Fruit fly (Drosophila melanogaster) whole organism, embryonic: ENCODE data around the gene Cpsf100.

ENCODE experiments used
- ATbp ChIP-seq: fragments of 200-800 bp; sonication (Bioruptor generic); optimal IDR thresholded peaks from 2 replicates; lab custom pipeline; 2017; ENCODE audit warnings: missing biosample characterization, mild to moderate bottlenecking, missing genetic modification characterization, missing genetic modification reagents
- Abd-B ChIP-seq: fragments of 200-800 bp; sonication (Bioruptor generic); optimal IDR thresholded peaks from 2 replicates; lab custom pipeline; 2018; ENCODE audit warnings: missing biosample characterization, mild to moderate bottlenecking, missing genetic modification characterization, moderate library complexity
- Asciz ChIP-seq: fragments of 200-800 bp; sonication (Bioruptor generic); optimal IDR thresholded peaks from 2 replicates; lab custom pipeline; 2017; ENCODE audit warnings: missing biosample characterization, mild to moderate bottlenecking, missing genetic modification characterization, missing genetic modification reagents
- C15 ChIP-seq: fragments of 200-800 bp; sonication (Bioruptor generic); IDR thresholded peaks from 3 replicates; pipeline ENCODE4 v1.3.6; 2022; ENCODE audit warnings: missing biosample characterization, missing genetic modification characterization
- CG10147 ChIP-seq: fragments of 200-800 bp; sonication (Bioruptor generic); optimal IDR thresholded peaks from 2 replicates; lab custom pipeline; 2019; ENCODE audit warnings: missing biosample characterization, mild to moderate bottlenecking, missing genetic modification characterization, moderate library complexity
- CG1024 ChIP-seq: fragments of 200-800 bp; sonication (Bioruptor generic); IDR thresholded peaks from 2 replicates; pipeline ENCODE4 v1.3.6; 2022; ENCODE audit warnings: missing biosample characterization, missing genetic modification characterization
- CG10274 ChIP-seq: fragments of 200-800 bp; sonication (Bioruptor generic); optimal IDR thresholded peaks from 3 replicates; lab custom pipeline; 2017; ENCODE audit warnings: missing biosample characterization, mild to moderate bottlenecking, missing genetic modification characterization
- CG10979 ChIP-seq: fragments of 200-800 bp; sonication (Bioruptor generic); optimal IDR thresholded peaks from 2 replicates; lab custom pipeline; 2018; ENCODE audit warnings: missing biosample characterization, mild to moderate bottlenecking, missing genetic modification characterization, moderate library complexity
- CG12071 ChIP-seq: fragments of 200-800 bp; sonication (Bioruptor generic); optimal IDR thresholded peaks from 3 replicates; lab custom pipeline; 2018; ENCODE audit warnings: missing biosample characterization, mild to moderate bottlenecking, missing genetic modification characterization
- CG12299 ChIP-seq: fragments of 200-800 bp; sonication (Bioruptor generic); optimal IDR thresholded peaks from 2 replicates; lab custom pipeline; 2018; ENCODE audit warnings: missing biosample characterization, mild to moderate bottlenecking, missing genetic modification characterization
- CG15514 ChIP-seq: fragments of 200-800 bp; sonication (Bioruptor generic); optimal IDR thresholded peaks from 3 replicates; lab custom pipeline; 2017; ENCODE audit warnings: missing biosample characterization, missing genetic modification characterization, mild to moderate bottlenecking, moderate library complexity, missing genetic modification reagents
- CG3065 ChIP-seq: fragments of 200-800 bp; sonication (Bioruptor generic); optimal IDR thresholded peaks from 2 replicates; lab custom pipeline; 2016; ENCODE audit warnings: missing biosample characterization, missing genetic modification characterization
- CG32772 ChIP-seq: fragments of 200-800 bp; sonication (Bioruptor generic); IDR thresholded peaks from 2 replicates; pipeline ENCODE4 v1.3.6; 2022; ENCODE audit warnings: missing biosample characterization, missing genetic modification characterization
- CG4360 ChIP-seq: fragments of 200-800 bp; sonication (Bioruptor generic); IDR thresholded peaks from 2 replicates; pipeline ENCODE4 v1.3.6; 2022; ENCODE audit warnings: missing biosample characterization, missing genetic modification characterization
- CG4707 ChIP-seq: fragments of 200-800 bp; sonication (Bioruptor generic); optimal IDR thresholded peaks from 2 replicates; lab custom pipeline; 2018; ENCODE audit warnings: missing biosample characterization, mild to moderate bottlenecking, missing genetic modification characterization, moderate library complexity
- CG6254 ChIP-seq: fragments of 200-800 bp; sonication (Bioruptor generic); optimal IDR thresholded peaks from 3 replicates; lab custom pipeline; 2017; ENCODE audit warnings: mild to moderate bottlenecking, missing biosample characterization, missing genetic modification reagents, missing genetic modification characterization
- CG6689 ChIP-seq: fragments of 200-800 bp; sonication (Bioruptor generic); IDR thresholded peaks from 2 replicates; pipeline ENCODE4 v1.3.6; 2022; ENCODE audit warnings: missing biosample characterization, missing genetic modification characterization
- CG9437 ChIP-seq: fragments of 200-800 bp; sonication (Bioruptor generic); optimal IDR thresholded peaks from 2 replicates; lab custom pipeline; 2018; ENCODE audit warnings: missing biosample characterization, mild to moderate bottlenecking, missing genetic modification characterization
- CHES-1-like ChIP-seq: fragments of 200-800 bp; sonication (Bioruptor generic); optimal IDR thresholded peaks from 2 replicates; lab custom pipeline; 2016; ENCODE audit warnings: missing biosample characterization, missing genetic modification characterization
- Camta ChIP-seq: fragments of 200-800 bp; sonication (Bioruptor generic); optimal IDR thresholded peaks from 2 replicates; lab custom pipeline; 2016; ENCODE audit warnings: missing biosample characterization, missing genetic modification characterization
- Chrac-16 ChIP-seq: fragments of 200-800 bp; sonication (Bioruptor generic); optimal IDR thresholded peaks from 3 replicates; lab custom pipeline; 2016; ENCODE audit warnings: missing biosample characterization, missing genetic modification characterization
- Deaf1 ChIP-seq: fragments of 200-800 bp; optimal IDR thresholded peaks from 3 replicates; lab custom pipeline; 2019; ENCODE audit warnings: missing biosample characterization, mild to moderate bottlenecking, missing genetic modification characterization, moderate library complexity
- Ets97D ChIP-seq: fragments of 200-800 bp; sonication (Bioruptor generic); optimal IDR thresholded peaks from 3 replicates; lab custom pipeline; 2016; ENCODE audit warnings: missing biosample characterization, missing genetic modification characterization
- H2.0 ChIP-seq: fragments of 200-800 bp; sonication (Bioruptor generic); IDR thresholded peaks from 2 replicates; pipeline ENCODE4 v1.3.6; 2022; ENCODE audit warnings: missing biosample characterization, missing genetic modification characterization
- Hand ChIP-seq: fragments of 200-800 bp; sonication (Bioruptor generic); optimal IDR thresholded peaks from 2 replicates; lab custom pipeline; 2017; ENCODE audit warnings: mild to moderate bottlenecking, missing biosample characterization, missing genetic modification reagents, missing genetic modification characterization
- Hr3 ChIP-seq: fragments of 200-800 bp; sonication (Bioruptor generic); optimal IDR thresholded peaks from 3 replicates; lab custom pipeline; 2016; ENCODE audit warnings: missing biosample characterization, missing genetic modification characterization
- Hr39 ChIP-seq: fragments of >200 bp; optimal IDR thresholded peaks from 2 replicates; lab custom pipeline; 2017
- Hr78 ChIP-seq, 2 experiments: fragments of 200-800 bp in 1 of 2; fragments of >200 bp in 1 of 2; sonication (Bioruptor generic) in 1 of 2; optimal IDR thresholded peaks; 2 replicates each; lab custom pipeline; 2017 to 2019; ENCODE audit warnings: missing biosample characterization in 2 of 2, missing genetic modification characterization in 2 of 2, mild to moderate bottlenecking in 1 of 2, moderate library complexity in 1 of 2
- Lim3 ChIP-seq: fragments of 200-800 bp; sonication (Bioruptor generic); IDR thresholded peaks from 2 replicates; pipeline ENCODE4 v1.3.6; 2022; ENCODE audit warnings: missing biosample characterization, missing genetic modification characterization
- Neu2 ChIP-seq: fragments of 200-800 bp; sonication (Bioruptor generic); optimal IDR thresholded peaks from 3 replicates; lab custom pipeline; 2016; ENCODE audit warnings: missing biosample characterization, missing genetic modification characterization, borderline replicate concordance
- NfI ChIP-seq: fragments of 200-800 bp; sonication (Bioruptor generic); optimal IDR thresholded peaks from 3 replicates; lab custom pipeline; 2018; ENCODE audit warnings: missing biosample characterization, mild to moderate bottlenecking, missing genetic modification characterization, moderate library complexity
- Pdp1 ChIP-seq, 2 experiments: fragments of 200-800 bp; sonication (Bioruptor generic); optimal IDR thresholded peaks; 3 replicates each; lab custom pipeline; 2016; ENCODE audit warnings: missing biosample characterization in 2 of 2, missing genetic modification characterization in 2 of 2, mild to moderate bottlenecking in 1 of 2, moderate library complexity in 1 of 2
- ac ChIP-seq: fragments of 200-800 bp; sonication (Bioruptor generic); optimal IDR thresholded peaks from 3 replicates; lab custom pipeline; 2017; ENCODE audit warnings: missing biosample characterization, mild to moderate bottlenecking, missing genetic modification characterization
- cas ChIP-seq: fragments of 200-800 bp; sonication (Bioruptor generic); IDR thresholded peaks from 2 replicates; pipeline ENCODE4 v1.3.6; 2022; ENCODE audit warnings: missing biosample characterization, missing genetic modification characterization
- cato ChIP-seq: fragments of 200-800 bp; sonication (Bioruptor generic); optimal IDR thresholded peaks from 2 replicates; lab custom pipeline; 2016; ENCODE audit warnings: missing biosample characterization, missing genetic modification characterization, borderline replicate concordance
- chn ChIP-seq: fragments of 200-800 bp; sonication (Bioruptor generic); optimal IDR thresholded peaks from 2 replicates; lab custom pipeline; 2016; ENCODE audit warnings: missing biosample characterization, missing genetic modification characterization
- croc ChIP-seq: fragments of 200-800 bp; sonication (Bioruptor generic); conservative IDR thresholded peaks from 3 replicates; pipeline ENCODE4 v1.3.6; 2022; ENCODE audit warnings: missing biosample characterization, missing genetic modification characterization
- fd64A ChIP-seq: fragments of 200-800 bp; sonication (Bioruptor generic); optimal IDR thresholded peaks from 3 replicates; lab custom pipeline; 2018; ENCODE audit warnings: missing biosample characterization, mild to moderate bottlenecking, missing genetic modification characterization
- gt ChIP-seq: fragments of 200-800 bp; sonication (Bioruptor generic); IDR thresholded peaks from 2 replicates; pipeline ENCODE4 v1.3.6; 2022; ENCODE audit warnings: missing biosample characterization, missing genetic modification characterization
- kni ChIP-seq: fragments of 200-800 bp; sonication (Bioruptor generic); optimal IDR thresholded peaks from 3 replicates; lab custom pipeline; 2017; ENCODE audit warnings: mild to moderate bottlenecking, missing biosample characterization, missing genetic modification reagents, missing genetic modification characterization
- otp ChIP-seq: fragments of 200-800 bp; sonication (Bioruptor generic); IDR thresholded peaks from 3 replicates; pipeline ENCODE4, ENCODE4 v1.3.6; 2022; ENCODE audit warnings: missing biosample characterization, missing genetic modification characterization
- pita ChIP-seq: fragments of 200-800 bp; sonication (Bioruptor generic); optimal IDR thresholded peaks from 2 replicates; lab custom pipeline; 2017; ENCODE audit warnings: missing biosample characterization, mild to moderate bottlenecking, missing genetic modification characterization
- run ChIP-seq: fragments of 200-800 bp; sonication (Bioruptor generic); optimal IDR thresholded peaks from 3 replicates; lab custom pipeline; 2018; ENCODE audit warnings: missing biosample characterization, mild to moderate bottlenecking, missing genetic modification characterization
- schlank ChIP-seq: fragments of 200-800 bp; sonication (Bioruptor generic); optimal IDR thresholded peaks from 2 replicates; lab custom pipeline; 2018; ENCODE audit warnings: missing biosample characterization, mild to moderate bottlenecking, missing genetic modification characterization
- sens-2 ChIP-seq: fragments of 200-800 bp; sonication (Bioruptor generic); IDR thresholded peaks from 2 replicates; pipeline ENCODE4 v1.3.6; 2022; ENCODE audit warnings: missing biosample characterization, missing genetic modification characterization
- sima ChIP-seq: fragments of 200-800 bp; sonication (Bioruptor generic); optimal IDR thresholded peaks from 2 replicates; lab custom pipeline; 2016; ENCODE audit warnings: missing biosample characterization, missing genetic modification characterization
- wek ChIP-seq: fragments of 200-800 bp; sonication (Bioruptor generic); optimal IDR thresholded peaks from 3 replicates; lab custom pipeline; 2018; ENCODE audit warnings: missing biosample characterization, mild to moderate bottlenecking, missing genetic modification characterization, moderate library complexity
- z ChIP-seq: fragments of 200-800 bp; sonication (Bioruptor generic); IDR thresholded peaks from 3 replicates; pipeline ENCODE4 v1.3.6; 2022; ENCODE audit warnings: missing biosample characterization, missing genetic modification characterization

Cpsf100 gene

DNA sequence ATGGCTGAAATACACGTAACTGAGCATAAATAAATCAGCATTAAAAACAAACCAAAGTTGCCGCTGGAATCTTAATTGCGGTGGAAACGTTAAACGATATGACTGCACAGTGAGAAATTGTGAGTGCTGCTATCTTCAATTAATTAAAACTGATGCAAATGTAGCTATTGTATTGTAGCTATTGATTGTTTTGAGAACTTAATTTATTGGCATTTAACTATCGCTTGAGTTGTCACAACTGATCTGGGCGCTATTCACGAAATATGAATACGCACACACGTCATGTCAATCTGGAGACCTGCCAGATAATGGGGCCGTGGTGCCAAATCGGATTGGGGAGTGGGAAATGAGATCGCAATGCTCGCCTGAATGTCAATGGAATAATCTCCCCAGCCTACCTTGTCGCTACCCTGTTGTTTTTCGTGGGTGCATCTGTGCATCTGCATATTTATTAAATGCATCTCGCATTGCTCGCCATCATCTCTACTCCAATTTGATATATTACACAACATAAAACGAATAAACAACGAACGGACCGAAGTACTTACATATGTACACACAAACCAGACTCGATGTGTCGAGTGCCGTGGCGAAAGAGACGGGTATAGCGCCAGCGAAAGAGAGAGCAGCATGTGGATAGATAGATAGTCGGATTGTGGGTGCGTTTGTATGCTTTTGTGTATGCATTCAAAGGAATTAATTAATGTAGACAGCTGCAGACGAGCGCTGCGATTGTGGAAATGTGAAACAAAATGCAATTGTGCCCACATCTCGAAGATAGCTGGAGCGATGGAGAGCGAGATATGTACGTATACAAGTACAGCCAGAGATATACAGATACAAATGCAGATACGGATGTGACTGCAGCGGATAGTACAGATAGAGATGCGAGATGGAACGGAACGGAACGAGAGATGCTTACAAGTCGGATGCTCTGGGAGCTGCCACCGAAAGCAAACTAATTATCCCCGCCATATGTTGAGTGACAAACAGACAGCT, 49.4 kb downstream of the Cpsf100 start (continued):
- peak; percentile 56 for TF ChIP-seq Asciz (GFP tag; lab: Kevin White, UChicago)
- TF ChIP-seq CG10274 (GFP tag; lab: Kevin White, UChicago), result no peak
- TF ChIP-seq Pdp1 (GFP tag; optimal IDR thresholded peaks at IDR 0.05; lab: Kevin White, UChicago), result peak in 1 of 2 experiments; percentile 89
- no peak for TF ChIP-seq Hr39 (lab: Kevin White, UChicago)
- no peak for TF ChIP-seq CG1024
- TF ChIP-seq Chrac-16, result no peak
- no peak for TF ChIP-seq Hr3
- no peak for TF ChIP-seq Hand (GFP tag; lab: Kevin White, UChicago)
- TF ChIP-seq CG3065 (GFP tag; lab: Kevin White, UChicago), result no peak
- TF ChIP-seq pita (GFP tag; lab: Kevin White, UChicago), result no peak
- no peak for TF ChIP-seq gt
- no peak for TF ChIP-seq CG12299
- TF ChIP-seq schlank (tag; lab: Kevin White, UChicago), result no peak
- no peak for TF ChIP-seq Lim3 (GFP tag; lab: Robert Waterston, UW)
- peak; percentile 45 for TF ChIP-seq CG12071
- TF ChIP-seq cas (GFP tag; lab: Robert Waterston, UW), result no peak
- TF ChIP-seq CG6254 (GFP tag; lab: Kevin White, UChicago), result peak; percentile 42
- TF ChIP-seq CG9437, result no peak
- TF ChIP-seq ATbp (GFP tag; lab: Kevin White, UChicago), result peak; percentile 70
- TF ChIP-seq H2.0 (GFP tag; lab: Robert Waterston, UW), result no peak
- TF ChIP-seq CG10979 (tag; lab: Kevin White, UChicago), result peak; percentile 1
- TF ChIP-seq C15, result no peak
- peak; percentile 1 for TF ChIP-seq Camta (GFP tag; lab: Kevin White, UChicago)
- TF ChIP-seq cato (GFP tag; lab: Kevin White, UChicago), result no peak
- TF ChIP-seq kni (GFP tag; lab: Kevin White, UChicago), result peak; percentile 37
- TF ChIP-seq CG32772 (GFP tag; lab: Robert Waterston, UW), result no peak
- TF ChIP-seq z (GFP tag; lab: Robert Waterston, UW), result no peak
- TF ChIP-seq CG15514, result no peak
- TF ChIP-seq CG4360 (GFP tag; lab: Robert Waterston, UW), result 0 out of 2 replicates have a peak, but pooled peaks have one; percentile 24
- no peak for TF ChIP-seq NfI (GFP tag; lab: Kevin White, UChicago)
- TF ChIP-seq CG10147 (GFP tag; lab: Kevin White, UChicago), result no peak
- peak; percentile 48 for TF ChIP-seq fd64A (GFP tag; lab: Kevin White, UChicago)
- TF ChIP-seq Hr78 (GFP tag; optimal IDR thresholded peaks at IDR 0.05; lab: Kevin White, UChicago), result peak in 1 of 2 experiments; percentile 22
- TF ChIP-seq CHES-1-like, result no peak
- TF ChIP-seq croc, result no peak
- no peak for TF ChIP-seq chn (GFP tag; lab: Kevin White, UChicago)
- no peak for TF ChIP-seq CG6689 (GFP tag; lab: Robert Waterston, UW)
- no peak for TF ChIP-seq Neu2 (GFP tag; lab: Kevin White, UChicago)
- no peak for TF ChIP-seq Abd-B (GFP tag; lab: Kevin White, UChicago)
- no peak for TF ChIP-seq Ets97D (GFP tag; lab: Kevin White, UChicago)
- peak; percentile 63 for TF ChIP-seq ac (GFP tag; lab: Kevin White, UChicago)
- TF ChIP-seq run (tag; lab: Kevin White, UChicago), result no peak
- TF ChIP-seq sens-2, result no peak
- no peak for TF ChIP-seq sima (GFP tag; lab: Kevin White, UChicago)
- peak; percentile 63 for TF ChIP-seq Deaf1
- peak; percentile 55 for TF ChIP-seq wek (GFP tag; lab: Kevin White, UChicago)
- TF ChIP-seq CG4707, result peak; percentile 54
- 0 out of 3 replicates have a peak, but pooled peaks have one; percentile 11 for TF ChIP-seq otp (GFP tag; lab: Robert Waterston, UW)
